Fruit fly (Drosophila melanogaster): Measurements from ENCODE around the gene Pex16.

The Pex16 gene

dm6 chr3L:20771001-20771890, 6.8 kb downstream of the Pex16 start, which contains the start of the genes CG4042 and Pitslre (continued):
- TF ChIP-seq fd85E (GFP tag; optimal IDR thresholded peaks at IDR 0.05) (no peak), Eip75B (GFP tag; optimal IDR thresholded peaks at IDR 0.05) (peak; percentile 48), CG8319 (GFP tag; optimal IDR thresholded peaks at IDR 0.05) (no peak), pdm3 (GFP tag; optimal IDR thresholded peaks at IDR 0.05) (peak; percentile 41), Sox15 (GFP tag; optimal IDR thresholded peaks at IDR 0.05) (peak; percentile 25), CG10669 (GFP tag; optimal IDR thresholded peaks at IDR 0.05) (no peak), CG34406 (GFP tag; optimal IDR thresholded peaks at IDR 0.05) (peak; percentile 57)

dm6 chr3L:20769350-20769749, 8.7 kb downstream of the Pex16 start, which contains the start of the genes CG4074 and CG4186:
CG4074 (minus strand) TSS chr3L:20769500.
CG4186 (plus strand) TSS chr3L:20769586.
- TF ChIP-seq Blimp-1 (GFP tag; optimal IDR thresholded peaks at IDR 0.05) (no peak), vri (GFP tag; optimal IDR thresholded peaks at IDR 0.05) (peak; percentile 27), fkh (GFP tag; optimal IDR thresholded peaks at IDR 0.05) (peak; percentile 45), Eip78C (GFP tag) (peak; percentile 51)

DNA sequence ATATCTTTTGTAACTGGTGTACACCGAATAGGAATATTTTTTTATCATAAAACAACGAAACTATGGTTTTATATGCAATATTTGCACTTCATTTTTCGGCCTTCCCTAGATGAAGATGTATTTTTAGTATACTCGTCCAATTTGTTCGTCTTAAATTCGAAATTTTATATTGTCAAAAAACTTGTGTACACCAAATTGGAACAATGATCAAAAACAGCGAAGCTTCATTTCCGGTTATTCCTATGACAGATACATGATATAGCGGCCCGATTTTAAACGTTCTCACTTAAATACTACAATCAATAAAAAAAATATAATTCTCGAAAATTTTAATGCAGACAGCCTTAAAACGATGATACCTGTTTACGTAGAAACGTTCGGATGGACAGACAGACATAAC, 10.8 kb downstream of the Pex16 start:
- TF ChIP-seq CG4318 (GFP tag; optimal IDR thresholded peaks at IDR 0.05) (no peak), Eip75B (GFP tag; optimal IDR thresholded peaks at IDR 0.05) (no peak), fd59A (GFP tag; optimal IDR thresholded peaks at IDR 0.05) (no peak), esn (GFP tag; optimal IDR thresholded peaks at IDR 0.05) (no peak), Lpt (GFP tag; optimal IDR thresholded peaks at IDR 0.05) (no peak), net (GFP tag; optimal IDR thresholded peaks at IDR 0.05) (no peak), Gug (GFP tag; IDR thresholded peaks at IDR 0.05) (no peak), CG10669 (GFP tag; optimal IDR thresholded peaks at IDR 0.05) (no peak), CG11902 (GFP tag; optimal IDR thresholded peaks at IDR 0.05) (no peak), CG10631 (GFP tag; optimal IDR thresholded peaks at IDR 0.05) (no peak), Eip93F (GFP tag; optimal IDR thresholded peaks at IDR 0.05) (no peak), CG1621 (tag; optimal IDR thresholded peaks at IDR 0.05) (no peak), CG31627 (GFP tag; optimal IDR thresholded peaks at IDR 0.05) (no peak)

DNA sequence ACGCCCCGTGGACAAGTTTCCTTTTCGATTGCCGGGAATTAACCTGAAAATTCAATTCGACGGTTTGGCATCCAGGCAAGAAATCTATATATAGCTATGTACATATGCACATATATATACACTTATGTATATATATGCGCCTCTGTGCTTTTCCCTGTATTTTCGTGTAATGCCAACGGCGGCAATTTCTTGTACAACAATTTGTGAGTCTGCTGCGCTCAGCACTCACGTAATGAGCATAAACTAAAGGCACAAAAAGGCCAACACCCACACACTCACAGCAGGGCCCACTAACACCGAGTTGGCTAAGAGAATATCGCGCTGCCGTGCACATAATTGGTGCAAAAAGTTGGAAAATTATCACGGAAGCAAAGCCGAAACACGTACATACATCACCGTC, 16.6 kb downstream of the Pex16 start:
- no peak for TF ChIP-seq Gug (GFP tag; IDR thresholded peaks at IDR 0.05)
- TF ChIP-seq OdsH (GFP tag; optimal IDR thresholded peaks at IDR 0.05): no peak
- TF ChIP-seq CG34406 (GFP tag; optimal IDR thresholded peaks at IDR 0.05): no peak

DNA sequence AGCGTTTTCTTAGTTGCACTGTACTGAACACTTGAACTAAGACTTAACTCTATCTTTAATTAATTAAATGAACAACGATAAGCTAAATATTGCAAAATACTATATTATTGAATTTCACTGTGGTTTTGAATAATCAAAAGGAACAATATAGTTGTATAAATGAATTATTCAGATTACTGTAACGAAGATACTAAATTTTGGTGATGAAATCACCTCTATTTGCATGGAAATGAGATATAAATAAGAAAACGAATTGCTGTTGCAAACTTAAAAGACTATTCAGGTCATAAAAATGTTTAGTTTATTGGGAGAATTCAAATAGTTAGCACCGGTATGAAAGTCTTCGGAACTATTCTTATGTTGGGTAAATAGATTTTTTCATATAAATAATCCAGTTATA, 19.5 kb downstream of the Pex16 start, which contains the start of gene CG43251:
Gene CG43251 (plus strand): TSS at position 301 of the 400 bp plus-strand sequence.
- TF ChIP-seq CG11902 (GFP tag; optimal IDR thresholded peaks at IDR 0.05) (no peak), salr (GFP tag; optimal IDR thresholded peaks at IDR 0.05) (no peak), fd59A (GFP tag; optimal IDR thresholded peaks at IDR 0.05) (no peak), svp (GFP tag) (no peak), topi (GFP tag; optimal IDR thresholded peaks at IDR 0.05) (no peak), achi (GFP tag; optimal IDR thresholded peaks at IDR 0.05) (no peak), CG6163 (GFP tag; IDR thresholded peaks at IDR 0.05) (no peak), dsx (GFP tag; optimal IDR thresholded peaks at IDR 0.05; ENCODE audit: poor library complexity, severe bottlenecking) (no peak), eg (GFP tag; IDR thresholded peaks at IDR 0.05) (no peak), Hr4 (GFP tag; optimal IDR thresholded peaks at IDR 0.05) (no peak), CG11294 (GFP tag; IDR thresholded peaks at IDR 0.05) (no peak), CG10669 (GFP tag; optimal IDR thresholded peaks at IDR 0.05) (no peak), Ets96B (tag; optimal IDR thresholded peaks at IDR 0.05) (no peak), CG34406 (GFP tag; optimal IDR thresholded peaks at IDR 0.05) (no peak), pdm3 (GFP tag; optimal IDR thresholded peaks at IDR 0.05) (no peak), CG8119 (GFP tag; IDR thresholded peaks at IDR 0.05) (no peak)

Measured in whole organism, prepupa.